Worm (Caenorhabditis elegans): ENCODE data around the gene srsx-26.

Gene srsx-26

ce11 chrV:10124799-10125548, 23.5 kb upstream of the srsx-26 start, which contains the start of gene C08B6.10 (continued):
- TF ChIP-seq dox-1 (GFP tag; IDR thresholded peaks at IDR 0.05): no peak
- no peak for TF ChIP-seq egl-44 (GFP tag; IDR thresholded peaks at IDR 0.05)
- TF ChIP-seq Y56A3A.18 (GFP tag; IDR thresholded peaks at IDR 0.05): no peak
- TF ChIP-seq F37B4.10 (GFP tag; IDR thresholded peaks at IDR 0.05): no peak
- no peak for TF ChIP-seq egrh-3 (GFP tag; IDR thresholded peaks at IDR 0.05)

DNA sequence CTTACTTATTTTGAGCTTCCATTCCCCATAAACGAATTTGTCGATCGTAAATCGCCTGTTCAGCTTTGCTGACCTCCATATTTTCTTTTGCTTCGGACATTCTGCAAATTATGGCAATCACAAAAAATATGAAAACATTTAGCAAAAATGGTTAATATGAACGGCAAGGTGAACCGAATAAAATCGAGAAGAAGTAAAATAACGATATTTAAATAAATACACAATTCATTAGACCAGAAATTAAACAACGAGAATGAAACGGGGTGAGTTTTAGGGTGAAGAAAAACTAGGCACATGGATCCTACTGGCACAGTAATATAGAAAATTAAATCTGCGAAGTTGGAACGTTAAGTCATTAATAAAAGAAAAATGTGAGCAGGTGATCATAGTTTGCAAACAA, 18.3 kb upstream of the srsx-26 start, which contains the start of gene aos-1:
aos-1 (minus strand) TSS at position 101 of the 400 bp plus-strand sequence.
- TF ChIP-seq ekl-4 (GFP tag; IDR thresholded peaks at IDR 0.05) (no peak), K11D2.4 (GFP tag; IDR thresholded peaks at IDR 0.05) (no peak), unc-130 (GFP tag; optimal IDR thresholded peaks at IDR 0.05) (no peak), D2030.7 (GFP tag; IDR thresholded peaks at IDR 0.05) (no peak), K12H6.12 (tag; optimal IDR thresholded peaks at IDR 0.05) (no peak), Y56A3A.18 (GFP tag; IDR thresholded peaks at IDR 0.05) (no peak), C17E4.6 (GFP tag; IDR thresholded peaks at IDR 0.05) (no peak), ztf-3 (GFP tag; optimal IDR thresholded peaks at IDR 0.05) (no peak), hlh-26 (GFP tag; conservative IDR thresholded peaks at IDR 0.05) (no peak), pbrm-1 (GFP tag; IDR thresholded peaks at IDR 0.05) (no peak), F49E8.2 (tag; optimal IDR thresholded peaks at IDR 0.05; ENCODE audit: insufficient read depth) (no peak), rcor-1 (GFP tag; IDR thresholded peaks at IDR 0.05) (no peak), gei-17 (GFP tag; optimal IDR thresholded peaks at IDR 0.05) (no peak), nhr-179 (tag; optimal IDR thresholded peaks at IDR 0.05) (no peak), ceh-58 (GFP tag; IDR thresholded peaks at IDR 0.05) (no peak)

DNA sequence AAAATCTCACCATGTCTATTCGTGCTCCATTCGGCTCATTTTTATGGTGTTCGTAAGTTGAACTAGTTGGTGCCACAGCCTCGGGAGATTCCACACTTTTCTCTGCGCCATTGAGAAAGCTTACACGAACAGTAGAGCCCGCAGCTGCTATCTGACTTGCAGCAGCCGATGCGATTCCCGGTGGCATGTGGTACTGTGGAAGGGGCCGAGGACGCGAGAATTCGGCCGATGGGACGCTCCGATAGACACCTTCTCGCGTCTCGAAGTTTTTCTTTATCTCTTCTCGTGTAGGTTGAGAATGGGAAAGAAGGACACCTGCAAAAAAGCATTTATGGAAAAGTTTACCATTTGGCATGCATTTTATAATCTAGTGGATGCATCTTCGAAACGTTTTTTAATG, 15.2 kb upstream of the srsx-26 start:
- TF ChIP-seq F23B12.7 (tag; optimal IDR thresholded peaks at IDR 0.05; ENCODE audit: insufficient read depth) (no peak), zfh-2 (GFP tag; conservative IDR thresholded peaks at IDR 0.05) (peak; percentile 64)

DNA sequence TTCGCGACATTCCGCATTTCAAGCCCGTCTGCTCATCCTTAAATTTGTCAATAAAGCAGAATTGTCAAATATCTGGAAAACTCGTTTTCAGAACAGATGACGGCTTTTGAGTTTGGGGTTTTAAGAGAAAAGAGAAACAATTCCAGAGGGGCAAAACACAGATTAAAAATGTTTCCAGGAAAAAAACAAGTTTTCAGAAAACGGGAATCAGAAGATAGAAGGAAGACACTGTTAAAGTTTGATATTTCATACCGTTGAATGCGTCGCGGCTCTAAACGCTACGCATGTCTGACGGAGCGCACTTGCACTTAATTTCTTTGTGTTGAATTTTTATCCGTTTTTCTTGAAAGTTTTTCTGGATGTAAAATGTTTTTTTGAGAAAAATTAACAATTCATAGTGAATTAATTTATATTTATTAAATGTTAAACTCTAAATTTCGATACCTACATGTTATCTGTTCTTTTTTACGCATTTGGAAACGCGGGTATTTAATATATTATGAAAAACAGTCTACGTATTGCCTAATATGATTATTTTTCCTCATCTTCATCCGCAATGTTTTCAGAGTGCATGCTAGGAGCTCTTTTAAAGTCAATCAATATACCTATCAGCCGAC, 14.3 kb upstream of the srsx-26 start, which contains the start of the genes C08B6.18, wdr-20 and C08B6.8:
C08B6.18 (minus strand) TSS at position 51 of the 617 bp plus-strand sequence.
wdr-20 (minus strand) TSS at position 82 of the 617 bp plus-strand sequence.
C08B6.8 (plus strand) TSS at position 567 of the 617 bp plus-strand sequence.
- no peak for TF ChIP-seq bed-2 (GFP tag; IDR thresholded peaks at IDR 0.05)
- peak; percentile 89 for TF ChIP-seq madf-3 (GFP tag; IDR thresholded peaks at IDR 0.05)
- TF ChIP-seq snpc-4 (GFP tag; optimal IDR thresholded peaks at IDR 0.05): no peak
- TF ChIP-seq snpc-4 (tag; optimal IDR thresholded peaks at IDR 0.05): peak in 1 of 4 experiments; percentile 35

DNA sequence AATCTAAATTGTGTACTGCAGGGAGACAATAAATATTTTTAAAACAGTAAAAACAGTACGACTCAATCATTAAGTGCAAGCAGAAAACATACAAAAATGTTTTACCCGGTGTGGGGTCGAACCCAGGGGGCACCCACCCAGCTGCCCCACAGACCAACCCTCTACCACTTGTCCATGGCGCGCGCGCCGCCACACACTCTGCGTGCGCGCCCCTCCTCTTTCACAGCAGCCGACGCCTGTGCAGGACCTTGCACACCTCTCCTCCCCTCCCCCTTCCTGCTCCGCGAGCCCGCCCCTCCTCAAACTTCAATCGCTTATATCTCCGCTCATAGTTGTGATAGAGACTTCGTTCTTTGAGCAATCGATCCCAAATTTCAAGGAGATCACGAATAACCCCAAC, 11.8 kb upstream of the srsx-26 start:
- TF ChIP-seq egrh-3 (GFP tag; IDR thresholded peaks at IDR 0.05): peak; percentile 99

- TF ChIP-seq D2030.7 (GFP tag; IDR thresholded peaks at IDR 0.05) (peak; percentile 51), madf-6 (GFP tag; IDR thresholded peaks at IDR 0.05) (peak; percentile 55; the same call in 1 of the 2 replicates), pbrm-1 (GFP tag; IDR thresholded peaks at IDR 0.05) (peak; percentile 92), egrh-3 (GFP tag; IDR thresholded peaks at IDR 0.05) (peak; percentile 99), F39B2.1 (GFP tag; IDR thresholded peaks at IDR 0.05) (0 out of 2 replicates have a peak, but pooled peaks have one; percentile 37), rcor-1 (GFP tag; IDR thresholded peaks at IDR 0.05) (peak; percentile 63), mcd-1 (GFP tag; IDR thresholded peaks at IDR 0.05) (0 out of 2 replicates have a peak, but pooled peaks have one; percentile 33), Y53G8AR.9 (GFP tag; conservative IDR thresholded peaks at IDR 0.05) (0 out of 2 replicates have a peak, but pooled peaks have one; percentile 38), ekl-4 (GFP tag; IDR thresholded peaks at IDR 0.05) (0 out of 2 replicates have a peak, but pooled peaks have one; percentile 59), lin-26 (GFP tag; IDR thresholded peaks at IDR 0.05) (peak; percentile 99), attf-6 (GFP tag; IDR thresholded peaks at IDR 0.05) (peak; percentile 71), madf-3 (GFP tag; IDR thresholded peaks at IDR 0.05) (peak; percentile 88), hsf-1 (GFP tag; IDR thresholded peaks at IDR 0.05) (peak; percentile 41; the same call in 1 of the 2 replicates)
Observed at ce11 chrV:10138582-10138981, 9.9 kb upstream of the srsx-26 start.

Data from whole organism, young adult.